Worm (Caenorhabditis elegans): ENCODE data around the gene clec-222.
A peak's percentile ranks its signal among the peaks of the same experiment; 100 is the strongest.

clec-222 gene

DNA sequence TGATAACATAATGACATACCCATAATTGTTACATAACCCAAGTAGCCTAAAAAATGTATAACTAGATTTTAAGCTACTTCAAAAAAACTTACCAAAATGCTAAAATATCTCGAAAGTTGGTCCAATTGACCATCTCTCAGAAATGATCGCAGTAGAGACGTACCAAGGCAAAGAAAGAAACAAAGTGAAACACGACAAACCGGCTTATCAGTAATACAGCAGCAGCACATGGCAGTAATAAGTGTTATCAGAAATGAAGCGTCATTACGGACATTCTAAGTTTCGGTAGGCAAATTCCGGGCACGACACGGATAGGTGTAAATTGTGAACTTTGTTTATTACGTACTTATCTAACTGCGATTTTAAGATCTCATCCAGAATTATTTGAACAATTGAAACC, 5.7 kb upstream of the clec-222 start, which contains the start of gene cln-3.1:
cln-3.1 (minus strand) TSS at position 171 of the 400 bp plus-strand sequence.
- TF ChIP-seq elt-2 (tag; optimal IDR thresholded peaks at IDR 0.05) (peak; percentile 78), C08G9.2 (tag; optimal IDR thresholded peaks at IDR 0.05) (no peak)

DNA sequence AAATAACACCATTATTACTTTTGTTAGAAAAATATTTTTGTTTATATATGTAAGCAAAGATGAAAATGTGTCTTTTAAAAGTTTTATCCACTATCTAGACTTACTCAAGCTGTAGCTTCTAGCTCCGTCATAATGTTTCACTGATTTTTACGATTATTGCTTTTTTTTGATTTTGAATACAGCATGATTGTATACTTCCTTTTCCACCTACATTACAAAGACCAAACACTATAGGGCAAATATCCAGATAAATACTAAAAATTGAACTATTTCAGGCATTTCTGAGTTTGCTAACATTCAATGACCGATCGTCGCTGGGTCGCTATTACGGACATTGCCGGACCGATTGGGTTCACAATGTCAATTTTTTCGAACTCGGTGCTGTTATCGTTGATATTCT, 4.5 kb upstream of the clec-222 start, which contains the start of gene str-116:
str-116 (plus strand) TSS at position 301 of the 400 bp plus-strand sequence.
- no peak for TF ChIP-seq odd-2 (tag; optimal IDR thresholded peaks at IDR 0.05)
- TF ChIP-seq tbx-7 (tag; optimal IDR thresholded peaks at IDR 0.05), result no peak
- TF ChIP-seq sox-4 (tag; optimal IDR thresholded peaks at IDR 0.05), result no peak
- TF ChIP-seq pha-4 (tag; optimal IDR thresholded peaks at IDR 0.05), result no peak
- TF ChIP-seq pha-2 (tag; optimal IDR thresholded peaks at IDR 0.05), result no peak
- no peak for TF ChIP-seq ttx-3 (tag; optimal IDR thresholded peaks at IDR 0.05)
- no peak for TF ChIP-seq ceh-24 (tag; optimal IDR thresholded peaks at IDR 0.05)
- no peak for TF ChIP-seq ceh-34 (tag; optimal IDR thresholded peaks at IDR 0.05)
- TF ChIP-seq ztf-16 (tag; optimal IDR thresholded peaks at IDR 0.05), result no peak
- no peak for TF ChIP-seq ceh-18 (tag; optimal IDR thresholded peaks at IDR 0.05)
- TF ChIP-seq sdc-2 (tag; optimal IDR thresholded peaks at IDR 0.05), result no peak
- TF ChIP-seq ceh-19 (GFP tag; optimal IDR thresholded peaks at IDR 0.05), result no peak

DNA sequence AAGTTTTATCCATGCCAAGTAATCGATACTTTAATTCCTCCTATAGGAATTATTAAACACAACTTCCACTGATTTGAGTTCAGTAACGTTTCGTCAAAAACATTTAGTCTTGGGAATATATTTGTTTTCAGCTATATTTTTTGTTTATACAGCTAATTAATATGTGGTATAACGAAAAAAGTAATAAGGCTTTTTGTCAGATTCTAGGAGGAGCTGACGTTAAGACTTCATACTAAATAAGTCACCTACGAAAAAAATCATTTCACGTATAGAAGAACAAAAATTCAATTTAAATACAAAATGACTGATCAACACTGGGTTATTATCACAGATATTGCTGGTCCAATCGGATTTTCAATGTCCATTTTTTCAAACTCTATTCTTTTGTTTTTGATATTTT, 2.4 kb upstream of the clec-222 start, which contains the start of gene str-115:
str-115 (plus strand) TSS at position 301 of the 400 bp plus-strand sequence.
- TF ChIP-seq sdc-2 (tag; optimal IDR thresholded peaks at IDR 0.05) (no peak), madf-2 (tag; optimal IDR thresholded peaks at IDR 0.05) (no peak)

DNA sequence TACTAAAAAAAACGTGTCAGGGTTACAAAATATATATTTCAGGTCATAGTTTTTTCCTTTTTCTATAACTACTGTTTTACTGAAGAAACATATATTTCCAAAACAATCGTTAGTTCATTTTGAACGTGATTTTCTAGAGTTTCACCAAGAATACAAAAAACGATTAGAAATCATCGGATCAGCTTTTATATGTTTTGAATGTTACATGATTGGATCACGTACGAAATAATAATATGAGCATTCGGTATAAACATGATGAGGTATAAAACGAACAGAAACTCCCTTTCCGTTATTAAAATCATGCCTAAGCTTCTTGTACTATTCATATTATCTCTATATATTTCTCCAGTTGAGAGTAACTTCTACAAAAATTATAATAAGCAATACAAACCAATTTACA, 1.7 kb downstream of the clec-222 start, which contains the start of gene clec-223:
clec-223 (plus strand) TSS at position 301 of the 400 bp plus-strand sequence.
- TF ChIP-seq tbx-7 (tag; optimal IDR thresholded peaks at IDR 0.05) (no peak), ceh-18 (tag; optimal IDR thresholded peaks at IDR 0.05) (no peak), madf-2 (tag; optimal IDR thresholded peaks at IDR 0.05) (no peak), sox-2 (GFP tag; IDR thresholded peaks at IDR 0.05) (no peak), ttx-3 (tag; optimal IDR thresholded peaks at IDR 0.05) (no peak), T23F11.4 (GFP tag; optimal IDR thresholded peaks at IDR 0.05) (no peak), fax-1 (tag; optimal IDR thresholded peaks at IDR 0.05) (no peak), gmeb-2 (tag; optimal IDR thresholded peaks at IDR 0.05) (no peak), ceh-31 (tag; optimal IDR thresholded peaks at IDR 0.05) (no peak), K02D7.2 (tag; optimal IDR thresholded peaks at IDR 0.05) (no peak), ceh-19 (GFP tag; optimal IDR thresholded peaks at IDR 0.05) (no peak), ceh-48 (tag; optimal IDR thresholded peaks at IDR 0.05) (no peak), F13H6.1 (tag; optimal IDR thresholded peaks at IDR 0.05) (no peak), unc-42 (tag; optimal IDR thresholded peaks at IDR 0.05) (no peak), ceh-9 (tag; optimal IDR thresholded peaks at IDR 0.05) (no peak), eyg-1 (tag; optimal IDR thresholded peaks at IDR 0.05) (no peak), mec-3 (tag; optimal IDR thresholded peaks at IDR 0.05; ENCODE audit: borderline replicate concordance) (no peak), zip-5 (tag; optimal IDR thresholded peaks at IDR 0.05) (no peak), syd-9 (tag; optimal IDR thresholded peaks at IDR 0.05) (no peak)

DNA sequence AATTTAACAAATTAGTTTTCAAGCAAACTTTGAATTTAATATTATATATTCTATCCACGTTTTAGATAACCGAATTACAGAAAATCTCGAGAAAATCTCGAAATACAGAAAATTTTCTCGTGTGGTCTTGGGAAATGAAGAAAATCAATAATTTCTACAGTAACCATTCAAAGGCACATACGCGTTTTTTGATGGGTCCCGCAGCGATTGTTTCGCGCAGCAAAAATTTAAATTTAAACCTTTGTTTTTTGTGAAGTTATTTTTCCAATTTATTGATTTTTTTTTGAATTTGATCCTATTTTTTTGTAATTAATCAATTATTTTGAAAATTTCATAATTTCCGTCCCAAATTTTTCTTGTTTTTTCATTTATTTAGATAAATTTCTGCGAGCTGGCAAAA, 8.4 kb downstream of the clec-222 start:
- no peak for TF ChIP-seq hlh-8 (tag; optimal IDR thresholded peaks at IDR 0.05)
- peak; percentile 13 for TF ChIP-seq ceh-48 (tag; optimal IDR thresholded peaks at IDR 0.05)

DNA sequence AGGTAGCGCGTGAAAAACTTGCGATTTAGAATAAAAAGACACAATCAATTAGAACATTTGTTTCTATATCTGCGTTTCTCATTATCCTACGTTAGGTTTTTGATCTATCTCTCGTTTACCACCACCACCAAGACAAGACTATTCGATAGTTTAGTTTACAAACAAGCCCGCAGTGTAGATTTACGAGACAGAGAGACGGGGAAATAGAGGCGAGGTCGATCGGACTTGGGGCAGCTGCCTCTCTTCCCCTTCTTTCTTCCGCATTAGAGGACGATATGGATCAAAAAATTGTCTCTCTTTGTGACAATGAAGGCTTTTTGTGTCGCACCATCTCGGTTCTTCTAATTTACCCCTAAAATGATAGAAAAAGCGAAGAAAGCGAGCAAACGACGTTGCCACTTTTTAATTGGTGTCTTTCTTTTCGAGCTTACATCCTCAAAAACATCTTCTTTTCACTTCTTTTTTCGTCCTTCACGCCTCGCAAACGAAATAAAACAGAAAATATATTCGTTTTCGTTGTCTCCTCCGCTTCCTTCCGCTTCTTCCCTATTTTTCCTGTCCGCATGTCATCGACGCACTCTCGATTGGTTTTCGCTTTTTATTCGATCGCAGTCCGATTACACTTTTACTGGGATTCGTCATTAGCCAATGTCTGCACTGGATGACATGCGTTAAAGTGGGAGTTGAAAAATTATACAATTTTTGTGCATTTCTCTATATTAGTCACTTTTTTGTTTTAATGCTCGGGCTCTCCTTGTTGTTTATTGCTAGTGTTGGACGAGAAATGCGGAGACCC, 10.5 kb downstream of the clec-222 start:
- TF ChIP-seq nfya-1 (tag; optimal IDR thresholded peaks at IDR 0.05), result peak; percentile 28
- peak; percentile 37 for TF ChIP-seq unc-42 (tag; optimal IDR thresholded peaks at IDR 0.05)
- no peak for TF ChIP-seq ceh-45 (GFP tag; IDR thresholded peaks at IDR 0.05)
- peak; percentile 67 for TF ChIP-seq unc-55 (GFP tag; optimal IDR thresholded peaks at IDR 0.05)

Data from whole organism, late embryonic.